Worm (Caenorhabditis elegans) whole organism, young adult: ENCODE measurements around the gene C37C3.18.

ENCODE experiments used
- F55B11.4 ChIP-seq: sonication (generic microtip); optimal IDR thresholded peaks from 2 replicates; lab custom pipeline; 2016; ENCODE audit warnings: missing compliant biosample characterization, missing genetic modification characterization, borderline replicate concordance; ENCODE audit not compliant: insufficient read depth
- Y53G8AR.9 ChIP-seq: fragments of 200-800 bp; sonication (Bioruptor generic); conservative IDR thresholded peaks from 2 replicates; pipeline ENCODE4 v1.3.6; 2022; ENCODE audit warnings: missing genetic modification reagents, missing genetic modification characterization, missing compliant biosample characterization
- ama-1 ChIP-seq, 3 experiments: fragments of 150-350 bp in 1 of 3; sonication (generic microtip) in 2 of 3; optimal IDR thresholded peaks; 2 replicates each; lab custom pipeline; 2014 to 2018; ENCODE audit warnings: missing biosample characterization in 2 of 3, missing genetic modification characterization in 2 of 3, missing genetic modification reagents in 2 of 3
- bed-2 ChIP-seq: fragments of 200-800 bp; sonication (Bioruptor generic); IDR thresholded peaks from 2 replicates; pipeline ENCODE4 v1.3.6; 2022; ENCODE audit warnings: missing genetic modification reagents, missing genetic modification characterization, missing compliant biosample characterization
- ceh-27 ChIP-seq: fragments of 200-800 bp; sonication (Bioruptor generic); optimal IDR thresholded peaks from 2 replicates; lab custom pipeline; 2018; ENCODE audit warnings: mild to moderate bottlenecking, missing genetic modification characterization, moderate library complexity, missing compliant biosample characterization
- ceh-58 ChIP-seq: fragments of 200-800 bp; sonication (Bioruptor generic); IDR thresholded peaks from 2 replicates; pipeline ENCODE4 v1.3.6; 2022; ENCODE audit warnings: missing genetic modification characterization, missing compliant biosample characterization
- dpl-1 ChIP-seq: fragments of 150-350 bp; optimal IDR thresholded peaks from 2 replicates; lab custom pipeline; 2014; ENCODE audit warnings: missing biosample characterization, missing genetic modification reagents, missing genetic modification characterization
- hmg-1.2 ChIP-seq: fragments of 200-800 bp; sonication (Bioruptor generic); IDR thresholded peaks from 2 replicates; pipeline ENCODE4 v1.3.6; 2022; ENCODE audit warnings: missing genetic modification reagents, missing genetic modification characterization, missing compliant biosample characterization
- lir-1 ChIP-seq: fragments of 200-800 bp; sonication (Bioruptor generic); conservative IDR thresholded peaks from 2 replicates; pipeline ENCODE4 v1.3.6; 2022; ENCODE audit warnings: missing genetic modification reagents, missing genetic modification characterization, missing compliant biosample characterization
- lsl-1 ChIP-seq: fragments of 200-800 bp; sonication (Bioruptor generic); optimal IDR thresholded peaks from 2 replicates; lab custom pipeline; 2018; ENCODE audit warnings: mild to moderate bottlenecking, missing genetic modification characterization, moderate library complexity, missing compliant biosample characterization
- unc-130 ChIP-seq: sonication (generic microtip); optimal IDR thresholded peaks from 2 replicates; lab custom pipeline; 2016; ENCODE audit warnings: missing genetic modification reagents, missing genetic modification characterization, missing compliant biosample characterization
- unc-62 ChIP-seq: fragments of 150-350 bp; optimal IDR thresholded peaks from 2 replicates; lab custom pipeline; 2014; ENCODE audit warnings: missing biosample characterization, missing genetic modification reagents, missing genetic modification characterization
- ztf-22 ChIP-seq: fragments of 200-800 bp; sonication (Bioruptor generic); optimal IDR thresholded peaks from 2 replicates; lab custom pipeline; 2018; ENCODE audit warnings: mild to moderate bottlenecking, missing genetic modification characterization, moderate library complexity, missing compliant biosample characterization

DNA sequence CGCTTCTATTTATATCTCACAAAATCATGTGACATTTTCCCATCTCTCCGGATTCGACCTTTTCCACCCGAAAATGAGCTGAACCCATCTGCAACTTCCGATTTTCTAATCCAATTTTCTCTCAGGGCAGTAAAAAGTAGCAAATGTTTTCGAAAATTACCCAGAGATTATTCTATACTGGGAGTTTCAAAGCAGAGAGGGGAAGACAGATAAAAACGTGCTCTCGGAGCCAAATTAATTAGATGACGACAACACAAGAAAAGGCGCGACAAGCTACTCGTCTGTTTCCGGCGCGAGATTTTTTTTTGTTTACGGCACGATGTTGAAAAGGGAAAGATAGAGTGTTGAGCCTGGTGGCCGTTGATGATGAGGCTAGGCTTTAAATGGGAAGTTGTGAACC is 29.6 kb downstream of the C37C3.18 start:
- TF ChIP-seq ceh-58 (no peak), unc-130 (GFP tag; lab: Kevin White, UChicago) (no peak), F55B11.4 (tag; lab: Kevin White, UChicago) (no peak), lir-1 (GFP tag; lab: Robert Waterston, UW) (no peak), unc-62 (GFP tag; lab: Kevin White, UChicago) (no peak), bed-2 (GFP tag; lab: Robert Waterston, UW) (no peak), dpl-1 (no peak), hmg-1.2 (GFP tag; lab: Robert Waterston, UW) (no peak), lsl-1 (no peak), Y53G8AR.9 (GFP tag; lab: Robert Waterston, UW) (no peak), ceh-27 (no peak), ztf-22 (no peak), ama-1 (optimal IDR thresholded peaks at IDR 0.05; lab: Kevin White, UChicago) (no peak), ama-1 (GFP tag; optimal IDR thresholded peaks at IDR 0.05; lab: Kevin White, UChicago) (no peak)
